Fruit fly (Drosophila melanogaster): ENCODE data around the gene mamo.

The mamo gene

dm6 chrX:13990474-13991221, at the start of gene mamo:
Gene mamo (minus strand): TSS chrX:13990527.
- TF ChIP-seq Trl (optimal IDR thresholded peaks at IDR 0.05), result peak in 1 of 2 experiments; percentile 8
- no peak for TF ChIP-seq Trl (GFP tag; optimal IDR thresholded peaks at IDR 0.05)
- TF ChIP-seq Bdp1 (GFP tag; optimal IDR thresholded peaks at IDR 0.05), result no peak
- no peak for TF ChIP-seq Gsc (GFP tag; IDR thresholded peaks at IDR 0.05)
- peak; percentile 59 for TF ChIP-seq CG11504 (tag; optimal IDR thresholded peaks at IDR 0.05)
- no peak for TF ChIP-seq gsb (GFP tag; IDR thresholded peaks at IDR 0.05)
- peak; percentile 74 for TF ChIP-seq lbe (GFP tag; optimal IDR thresholded peaks at IDR 0.05)
- TF ChIP-seq CG11695 (GFP tag; IDR thresholded peaks at IDR 0.05), result no peak
- peak; percentile 98 for TF ChIP-seq nom (GFP tag; optimal IDR thresholded peaks at IDR 0.05)
- TF ChIP-seq corto (GFP tag; optimal IDR thresholded peaks at IDR 0.05), result peak; percentile 65
- TF ChIP-seq CG13894 (tag; optimal IDR thresholded peaks at IDR 0.05), result no peak
- no peak for TF ChIP-seq CG11093 (GFP tag; IDR thresholded peaks at IDR 0.05)
- no peak for TF ChIP-seq CG1603 (tag; optimal IDR thresholded peaks at IDR 0.05)
- peak in 1 of 2 experiments; percentile 96 for TF ChIP-seq bsh (GFP tag; optimal IDR thresholded peaks at IDR 0.05)
- no peak for TF ChIP-seq Ptx1 (GFP tag; IDR thresholded peaks at IDR 0.05)
- TF ChIP-seq en (GFP tag; optimal IDR thresholded peaks at IDR 0.05), result no peak
- TF ChIP-seq CG17612 (GFP tag; IDR thresholded peaks at IDR 0.05), result no peak
- TF ChIP-seq Drgx (GFP tag; IDR thresholded peaks at IDR 0.05), result peak; percentile 95
- no peak for TF ChIP-seq GATAe (GFP tag; conservative IDR thresholded peaks at IDR 0.05)
- TF ChIP-seq Hr78 (GFP tag; optimal IDR thresholded peaks at IDR 0.05), result no peak
- TF ChIP-seq gcm (GFP tag; optimal IDR thresholded peaks at IDR 0.05), result no peak

dm6 chrX:14038023-14038422, 47.7 kb upstream of the mamo start:
- no peak for TF ChIP-seq sens (GFP tag)
- peak; percentile 51 for TF ChIP-seq sqz (GFP tag; optimal IDR thresholded peaks at IDR 0.05)
- TF ChIP-seq row (GFP tag; IDR thresholded peaks at IDR 0.05), result 0 out of 3 replicates have a peak, but pooled peaks have one; percentile 8
- TF ChIP-seq D (optimal IDR thresholded peaks at IDR 0.05), result peak; percentile 36
- TF ChIP-seq D (GFP tag; optimal IDR thresholded peaks at IDR 0.05), result no peak
- TF ChIP-seq Nf-YC (tag; optimal IDR thresholded peaks at IDR 0.05), result peak; percentile 32
- no peak for TF ChIP-seq CG8765 (GFP tag; IDR thresholded peaks at IDR 0.05)
- TF ChIP-seq sisA (GFP tag; IDR thresholded peaks at IDR 0.05), result no peak
- TF ChIP-seq Nf-YB (GFP tag; optimal IDR thresholded peaks at IDR 0.05), result peak; percentile 78
- peak; percentile 40 to 73 for TF ChIP-seq Trl (optimal IDR thresholded peaks at IDR 0.05)
- TF ChIP-seq Trl (GFP tag; optimal IDR thresholded peaks at IDR 0.05), result no peak
- TF ChIP-seq Drgx (GFP tag; IDR thresholded peaks at IDR 0.05), result peak; percentile 56; the same call in 1 of the 2 replicates
- TF ChIP-seq CG12104 (GFP tag; optimal IDR thresholded peaks at IDR 0.05), result no peak
- peak; percentile 97 for TF ChIP-seq CG4360 (GFP tag; IDR thresholded peaks at IDR 0.05)
- peak in 1 of 2 experiments; percentile 87 for TF ChIP-seq bsh (GFP tag; optimal IDR thresholded peaks at IDR 0.05)
- no peak for TF ChIP-seq CG4404 (GFP tag; IDR thresholded peaks at IDR 0.05)
- TF ChIP-seq crol (GFP tag; IDR thresholded peaks at IDR 0.05), result peak; percentile 21; the same call in 1 of the 2 replicates
- TF ChIP-seq CG1832 (GFP tag; optimal IDR thresholded peaks at IDR 0.05), result peak; percentile 79
- TF ChIP-seq yki (optimal IDR thresholded peaks at IDR 0.05), result peak; percentile 51
- peak; percentile 51 for TF ChIP-seq cg (GFP tag; optimal IDR thresholded peaks at IDR 0.05)
- 0 out of 3 replicates have a peak, but pooled peaks have one; percentile 27 for TF ChIP-seq H15 (GFP tag; IDR thresholded peaks at IDR 0.05)
- TF ChIP-seq nom (GFP tag; optimal IDR thresholded peaks at IDR 0.05), result peak; percentile 97

dm6 chrX:14026712-14027111, 36.4 kb upstream of the mamo start:
- TF ChIP-seq CG2678 (tag; optimal IDR thresholded peaks at IDR 0.05) (peak; percentile 36), CG17361 (GFP tag; IDR thresholded peaks at IDR 0.05) (0 out of 3 replicates have a peak, but pooled peaks have one; percentile 19), B-H2 (GFP tag; optimal IDR thresholded peaks at IDR 0.05) (no peak), CG3065 (GFP tag; optimal IDR thresholded peaks at IDR 0.05) (no peak), Ptx1 (GFP tag; IDR thresholded peaks at IDR 0.05) (0 out of 2 replicates have a peak, but pooled peaks have one; percentile 6), CG7839 (tag; optimal IDR thresholded peaks at IDR 0.05) (peak; percentile 45), CG43689 (GFP tag; IDR thresholded peaks at IDR 0.05) (no peak), CG18599 (GFP tag; optimal IDR thresholded peaks at IDR 0.05) (peak; percentile 20), CG11504 (tag; optimal IDR thresholded peaks at IDR 0.05) (peak; percentile 55), Rfx (GFP tag; IDR thresholded peaks at IDR 0.05) (no peak), Vsx1 (GFP tag; optimal IDR thresholded peaks at IDR 0.05) (no peak), grau (tag; optimal IDR thresholded peaks at IDR 0.05) (peak; percentile 20), dmrt99B (tag; optimal IDR thresholded peaks at IDR 0.05) (peak; percentile 35)

All from whole organism, embryonic.